Fruit fly (Drosophila melanogaster): Measurements from ENCODE around the gene Abd-B.
A peak's percentile ranks its signal among the peaks of the same experiment; 100 is the strongest.

Abd-B gene

DNA sequence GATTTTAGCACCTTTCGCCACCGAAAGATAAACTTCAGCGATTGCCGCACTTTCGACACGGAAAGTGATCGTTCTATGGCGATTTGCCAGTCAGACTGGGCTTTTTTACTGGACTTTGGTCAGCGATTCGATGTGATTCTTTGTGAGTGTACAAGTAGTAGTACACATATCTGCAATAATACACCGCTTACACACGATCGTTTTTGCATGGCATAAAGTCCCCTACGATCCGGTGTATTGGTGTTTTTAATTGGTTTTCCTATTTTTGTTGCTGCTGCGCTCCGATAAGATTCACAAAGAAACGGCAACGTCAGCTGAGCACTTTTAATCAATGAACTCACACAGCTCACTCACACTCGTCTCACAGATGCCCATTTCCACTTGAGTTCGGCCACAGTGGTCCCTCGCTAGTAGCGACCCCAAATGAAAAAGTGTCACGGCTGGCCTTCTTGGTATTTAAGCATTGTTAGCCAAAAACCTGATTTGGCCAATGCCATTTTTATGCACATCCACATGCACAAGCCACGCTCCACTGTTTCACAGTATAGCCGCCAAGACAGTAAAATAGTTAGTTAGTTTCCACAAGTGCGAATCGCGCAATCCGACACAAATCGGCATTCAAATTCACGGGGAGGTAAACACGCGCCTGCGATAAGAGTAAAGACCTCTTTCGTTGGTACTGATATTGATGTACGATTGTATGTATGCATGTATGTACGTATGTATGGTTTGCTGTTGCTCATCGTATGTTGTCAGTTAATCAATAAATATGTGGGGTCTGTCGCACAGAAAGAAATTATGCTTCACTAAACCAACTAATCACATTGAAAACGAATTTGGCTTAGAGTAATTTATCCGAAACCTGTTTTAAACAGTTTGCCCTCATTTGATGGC, 14.4 kb upstream of the Abd-B start (continued):
- no peak for TF ChIP-seq Gsc (GFP tag; IDR thresholded peaks at IDR 0.05)
- peak; percentile 86 for TF ChIP-seq ems (GFP tag; optimal IDR thresholded peaks at IDR 0.05)
- peak; percentile 92 for TF ChIP-seq CG9609 (GFP tag; optimal IDR thresholded peaks at IDR 0.05)
- peak; percentile 76 for TF ChIP-seq onecut (GFP tag; IDR thresholded peaks at IDR 0.05)
- TF ChIP-seq BtbVII (GFP tag; optimal IDR thresholded peaks at IDR 0.05): peak; percentile 87
- TF ChIP-seq CG14050 (GFP tag; IDR thresholded peaks at IDR 0.05): peak; percentile 95
- peak; percentile 87 for TF ChIP-seq CkIIα-i1 (GFP tag; IDR thresholded peaks at IDR 0.05)
- TF ChIP-seq CG31441 (GFP tag; IDR thresholded peaks at IDR 0.05): peak; percentile 79
- peak; percentile 96 for TF ChIP-seq CG9817 (tag; optimal IDR thresholded peaks at IDR 0.05)
- TF ChIP-seq CG17912 (GFP tag; optimal IDR thresholded peaks at IDR 0.05): peak; percentile 85
- peak; percentile 95 for TF ChIP-seq CG2678 (tag; optimal IDR thresholded peaks at IDR 0.05)
- peak; percentile 48 for TF ChIP-seq cg (GFP tag; optimal IDR thresholded peaks at IDR 0.05)
- peak; percentile 92 for TF ChIP-seq CG3281 (GFP tag; optimal IDR thresholded peaks at IDR 0.05)
- TF ChIP-seq NC2α (GFP tag; optimal IDR thresholded peaks at IDR 0.05): peak; percentile 83
- TF ChIP-seq Lpt (GFP tag; optimal IDR thresholded peaks at IDR 0.05): no peak
- peak; percentile 34 for TF ChIP-seq CG8359 (GFP tag; optimal IDR thresholded peaks at IDR 0.05; ENCODE audit: borderline replicate concordance)
- TF ChIP-seq stwl (tag; optimal IDR thresholded peaks at IDR 0.05): no peak
- no peak for TF ChIP-seq pan (optimal IDR thresholded peaks at IDR 0.05)
- peak in 1 of 2 experiments; percentile 96 for TF ChIP-seq pan (GFP tag; optimal IDR thresholded peaks at IDR 0.05 in 1 of 2, IDR thresholded peaks at IDR 0.05 in 1 of 2)
- TF ChIP-seq kni (GFP tag; optimal IDR thresholded peaks at IDR 0.05): peak; percentile 11
- TF ChIP-seq GATAe (GFP tag; conservative IDR thresholded peaks at IDR 0.05): peak; percentile 95
- TF ChIP-seq psq (GFP tag; optimal IDR thresholded peaks at IDR 0.05): peak; percentile 31
- TF ChIP-seq Atf3 (GFP tag; optimal IDR thresholded peaks at IDR 0.05): peak; percentile 87
- peak; percentile 86 for TF ChIP-seq CG13123 (GFP tag; optimal IDR thresholded peaks at IDR 0.05)
- TF ChIP-seq CG5245 (GFP tag; optimal IDR thresholded peaks at IDR 0.05): peak; percentile 78
- peak; percentile 92 for TF ChIP-seq Doc2 (GFP tag; IDR thresholded peaks at IDR 0.05)
- TF ChIP-seq Hand (GFP tag; optimal IDR thresholded peaks at IDR 0.05): peak; percentile 95
- TF ChIP-seq CG18476 (GFP tag; optimal IDR thresholded peaks at IDR 0.05): peak; percentile 82
- no peak for TF ChIP-seq pita (GFP tag; optimal IDR thresholded peaks at IDR 0.05)
- peak; percentile 82 for TF ChIP-seq CG8290 (GFP tag; optimal IDR thresholded peaks at IDR 0.05)
- TF ChIP-seq CG8290 (tag; optimal IDR thresholded peaks at IDR 0.05): peak in 1 of 2 experiments; percentile 99
- peak; percentile 78 for TF ChIP-seq wek (GFP tag; optimal IDR thresholded peaks at IDR 0.05)
- no peak for TF ChIP-seq Opbp (GFP tag; IDR thresholded peaks at IDR 0.05; ENCODE audit: partially characterized antibody)
- peak; percentile 95 for TF ChIP-seq CG13894 (tag; optimal IDR thresholded peaks at IDR 0.05)
- TF ChIP-seq vnd (GFP tag; IDR thresholded peaks at IDR 0.05; ENCODE audit: partially characterized antibody): peak; percentile 55; the same call in 2 of the 3 replicates
- TF ChIP-seq bbx (GFP tag; IDR thresholded peaks at IDR 0.05; ENCODE audit: partially characterized antibody): no peak
- peak; percentile 27 for TF ChIP-seq gsb-n (tag; optimal IDR thresholded peaks at IDR 0.05)
- TF ChIP-seq cato (GFP tag; optimal IDR thresholded peaks at IDR 0.05; ENCODE audit: borderline replicate concordance): peak; percentile 57
- TF ChIP-seq nom (GFP tag; optimal IDR thresholded peaks at IDR 0.05): peak; percentile 72
- peak; percentile 70 for TF ChIP-seq CG4820 (GFP tag; optimal IDR thresholded peaks at IDR 0.05)
- TF ChIP-seq NfI (GFP tag; optimal IDR thresholded peaks at IDR 0.05): peak; percentile 92
- TF ChIP-seq gt (GFP tag; IDR thresholded peaks at IDR 0.05): peak; percentile 81
- TF ChIP-seq chn (GFP tag; optimal IDR thresholded peaks at IDR 0.05): peak; percentile 88
- peak; percentile 33 for TF ChIP-seq CG1529 (GFP tag; optimal IDR thresholded peaks at IDR 0.05)
- peak; percentile 43 for TF ChIP-seq CG15696 (tag; optimal IDR thresholded peaks at IDR 0.05)
- TF ChIP-seq CG2129 (GFP tag; IDR thresholded peaks at IDR 0.05; ENCODE audit: partially characterized antibody): no peak
- peak; percentile 91 for TF ChIP-seq CG1603 (tag; optimal IDR thresholded peaks at IDR 0.05)
- TF ChIP-seq ash1 (GFP tag; optimal IDR thresholded peaks at IDR 0.05): peak; percentile 92

Measured in whole organism, embryonic.